Fruit fly (Drosophila melanogaster) whole organism, prepupa: Measurements from ENCODE around the gene CG8671.

Experiments used
- Blimp-1 ChIP-seq: fragments of 200-800 bp; sonication (Bioruptor generic); optimal IDR thresholded peaks from 3 replicates; lab custom pipeline; 2017; ENCODE audit warnings: missing biosample characterization, missing genetic modification characterization, mild to moderate bottlenecking, moderate library complexity, missing genetic modification reagents
- CG11762 ChIP-seq: fragments of 200-800 bp; sonication (Bioruptor generic); optimal IDR thresholded peaks from 3 replicates; lab custom pipeline; 2016; ENCODE audit warnings: missing biosample characterization, missing genetic modification characterization; ENCODE audit not compliant: insufficient read depth
- CG6792 ChIP-seq: fragments of 200-800 bp; sonication (Bioruptor generic); optimal IDR thresholded peaks from 3 replicates; lab custom pipeline; 2016; ENCODE audit warnings: missing biosample characterization, missing genetic modification characterization
- CG6854 ChIP-seq: fragments of 200-800 bp; sonication (Bioruptor generic); optimal IDR thresholded peaks from 2 replicates; lab custom pipeline; 2017; ENCODE audit warnings: missing biosample characterization, mild to moderate bottlenecking, missing genetic modification characterization
- CG9139 ChIP-seq: fragments of 200-800 bp; sonication (Bioruptor generic); optimal IDR thresholded peaks from 3 replicates; lab custom pipeline; 2017; ENCODE audit warnings: missing biosample characterization, mild to moderate bottlenecking, missing genetic modification characterization
- Eip78C ChIP-seq: fragments of 200-800 bp; sonication (Bioruptor generic); peaks from one replicate; lab custom pipeline; 2016; ENCODE audit warnings: missing biosample characterization, missing genetic modification characterization
- Eip93F ChIP-seq: fragments of 200-800 bp; sonication (Bioruptor generic); optimal IDR thresholded peaks from 2 replicates; lab custom pipeline; 2016; ENCODE audit warnings: missing biosample characterization, mild to moderate bottlenecking, missing genetic modification characterization
- OdsH ChIP-seq: fragments of 200-800 bp; sonication (Bioruptor generic); optimal IDR thresholded peaks from 3 replicates; lab custom pipeline; 2016; ENCODE audit warnings: missing biosample characterization, missing genetic modification characterization
- Sox102F ChIP-seq: fragments of 200-800 bp; sonication (Bioruptor generic); optimal IDR thresholded peaks from 2 replicates; lab custom pipeline; 2016; ENCODE audit warnings: missing biosample characterization, mild to moderate bottlenecking, missing genetic modification characterization

DNA sequence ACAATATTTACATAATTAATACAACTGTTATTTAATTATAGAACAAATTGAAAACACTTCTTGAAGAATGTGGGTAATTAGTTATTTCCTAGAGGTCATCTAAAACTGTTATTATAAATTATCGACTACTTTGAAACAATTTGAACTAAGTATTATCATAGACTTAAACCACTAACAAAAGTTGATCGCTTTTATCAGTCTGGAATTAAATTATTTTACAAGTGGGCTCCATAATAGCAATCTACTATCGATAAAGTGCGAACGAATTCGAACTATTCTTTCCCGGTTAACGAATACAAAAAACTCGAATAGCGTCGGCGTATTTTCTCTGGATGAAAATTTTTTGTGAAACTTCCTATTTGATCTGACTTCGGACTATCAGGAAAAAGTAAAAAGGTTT is 26.1 kb upstream of the CG8671 start, which contains the start of gene CG31626:
- TF ChIP-seq Eip93F (GFP tag; lab: Kevin White, UChicago): no peak
- TF ChIP-seq CG11762: no peak
- TF ChIP-seq Blimp-1: no peak
- no peak for TF ChIP-seq CG6854 (GFP tag; lab: Kevin White, UChicago)
- no peak for TF ChIP-seq Eip78C
- TF ChIP-seq OdsH (GFP tag; lab: Kevin White, UChicago): no peak
- no peak for TF ChIP-seq CG6792
- TF ChIP-seq Sox102F (GFP tag; lab: Kevin White, UChicago): no peak
- TF ChIP-seq CG9139 (GFP tag; lab: Kevin White, UChicago): no peak
